Fruit fly (Drosophila melanogaster): ENCODE measurements around the gene CG42749.
A peak's percentile ranks its signal among the peaks of the same experiment; 100 is the strongest.

dm6 chrX:5295766-5296165, at the start of gene CG42749:
- TF ChIP-seq lola (GFP tag; optimal IDR thresholded peaks at IDR 0.05) (no peak), psq (GFP tag; optimal IDR thresholded peaks at IDR 0.05) (no peak), sv (GFP tag; optimal IDR thresholded peaks at IDR 0.05) (no peak), pan (optimal IDR thresholded peaks at IDR 0.05) (no peak), CG9705 (GFP tag; optimal IDR thresholded peaks at IDR 0.05) (no peak), Hr78 (GFP tag; optimal IDR thresholded peaks at IDR 0.05) (no peak), tai (GFP tag; optimal IDR thresholded peaks at IDR 0.05) (no peak), foxo (GFP tag; optimal IDR thresholded peaks at IDR 0.05) (no peak), OdsH (GFP tag; optimal IDR thresholded peaks at IDR 0.05) (no peak), Jra (GFP tag; optimal IDR thresholded peaks at IDR 0.05) (no peak), dmrt93B (GFP tag; optimal IDR thresholded peaks at IDR 0.05) (no peak), Dfd (GFP tag; optimal IDR thresholded peaks at IDR 0.05) (peak; percentile 46), jim (GFP tag; optimal IDR thresholded peaks at IDR 0.05) (no peak), CG32264 (GFP tag; optimal IDR thresholded peaks at IDR 0.05) (no peak)
